Fruit fly (Drosophila melanogaster) S2 (cell line): ENCODE measurements around the gene LeuRS.

ENCODE experiments used
- CG8478 ChIP-seq: fragments of >200 bp; optimal IDR thresholded peaks from 2 replicates; lab custom pipeline; 2018
- CTCF ChIP-seq, 2 experiments: fragments of >200 bp; optimal IDR thresholded peaks; 2 replicates each; lab custom pipeline; 2018

DNA sequence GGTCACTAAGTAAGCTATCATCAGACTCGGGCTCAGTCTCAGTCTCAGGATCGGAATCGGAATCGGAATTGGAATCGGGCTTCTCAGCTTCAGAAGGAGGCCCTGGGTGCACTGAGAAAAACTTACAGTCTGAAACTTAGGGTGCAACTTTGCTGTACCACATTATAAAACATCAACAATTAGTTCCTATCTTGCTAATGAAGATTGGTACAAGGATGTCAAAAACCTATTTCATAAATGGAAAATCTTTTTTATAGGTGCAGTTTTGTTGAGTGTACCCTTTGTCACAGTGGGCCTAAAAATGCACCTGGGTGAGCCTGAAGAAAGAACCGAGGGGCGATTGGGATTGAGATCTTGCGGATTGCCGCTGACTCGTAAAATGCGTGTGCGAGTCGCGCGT is 38.3 kb upstream of the LeuRS start:
- no peak for TF ChIP-seq CTCF (optimal IDR thresholded peaks at IDR 0.05; lab: Kevin White, UChicago)
- TF ChIP-seq CG8478 (lab: Kevin White, UChicago): no peak
